Worm (Caenorhabditis elegans) whole organism, early embryonic: Measurements from ENCODE around the gene zip-11.
"Not testable (repeated sequence)": the region's sequence is repeated elsewhere in the genome, so short reads cannot be mapped to it uniquely, and the experiment has no call there.

Experiments
- B0310.2 ChIP-seq: sonication (generic microtip); optimal IDR thresholded peaks from 2 replicates; lab custom pipeline; 2016; ENCODE audit warnings: mild to moderate bottlenecking, missing genetic modification characterization, missing compliant biosample characterization
- F13C5.2 ChIP-seq: sonication (generic microtip); optimal IDR thresholded peaks from 2 replicates; lab custom pipeline; 2017; ENCODE audit warnings: mild to moderate bottlenecking, missing genetic modification characterization, inconsistent platforms, missing compliant biosample characterization
- aly-1 ChIP-seq: sonication (generic microtip); optimal IDR thresholded peaks from 2 replicates; lab custom pipeline; 2016; ENCODE audit warnings: missing genetic modification characterization, missing compliant biosample characterization
- ama-1 ChIP-seq: fragments of 150-350 bp; optimal IDR thresholded peaks from 2 replicates; lab custom pipeline; 2014
- ceh-13 ChIP-seq: fragments of 200-800 bp; sonication (Bioruptor generic); optimal IDR thresholded peaks from 2 replicates; lab custom pipeline; 2018; ENCODE audit warnings: mild to moderate bottlenecking, missing genetic modification characterization, missing compliant biosample characterization
- ceh-36 ChIP-seq: sonication (generic microtip); optimal IDR thresholded peaks from 2 replicates; lab custom pipeline; 2016; ENCODE audit warnings: missing genetic modification characterization, inconsistent platforms, missing compliant biosample characterization
- ets-7 ChIP-seq: sonication (generic microtip); optimal IDR thresholded peaks from 2 replicates; lab custom pipeline; 2016; ENCODE audit warnings: missing genotype, missing genetic modification characterization, missing compliant biosample characterization
- flt-1 ChIP-seq: fragments of 200-800 bp; sonication (Bioruptor generic); IDR thresholded peaks from 2 replicates; pipeline ENCODE4 v1.3.6; 2022; ENCODE audit warnings: missing genetic modification characterization, missing compliant biosample characterization
- hmbx-1 ChIP-seq: sonication (generic microtip); optimal IDR thresholded peaks from 2 replicates; lab custom pipeline; 2016; ENCODE audit warnings: mild to moderate bottlenecking, missing genetic modification characterization, missing compliant biosample characterization
- hmg-4 ChIP-seq: fragments of 200-800 bp; sonication (Bioruptor generic); optimal IDR thresholded peaks from 2 replicates; lab custom pipeline; 2018; ENCODE audit warnings: mild to moderate bottlenecking, missing genetic modification characterization, missing compliant biosample characterization
- hnd-1 ChIP-seq: sonication (generic microtip); optimal IDR thresholded peaks from 2 replicates; lab custom pipeline; 2016; ENCODE audit warnings: missing genetic modification characterization, missing compliant biosample characterization
- pes-1 ChIP-seq: fragments of 200-800 bp; sonication (Bioruptor generic); IDR thresholded peaks from 2 replicates; pipeline ENCODE4 v1.3.6; 2022; ENCODE audit warnings: missing genetic modification reagents, missing genetic modification characterization, missing compliant biosample characterization
- scrt-1 ChIP-seq: fragments of 200-800 bp; sonication (Bioruptor generic); IDR thresholded peaks from 2 replicates; pipeline ENCODE4 v1.3.6; 2022; ENCODE audit warnings: missing genetic modification characterization, missing compliant biosample characterization
- sea-1 ChIP-seq: fragments of 200-800 bp; sonication (Bioruptor generic); conservative IDR thresholded peaks from 2 replicates; pipeline ENCODE4 v1.3.6; 2022; ENCODE audit warnings: missing genetic modification characterization, missing compliant biosample characterization
- tbx-11 ChIP-seq: fragments of 200-800 bp; sonication (Bioruptor generic); IDR thresholded peaks from 2 replicates; pipeline ENCODE4 v1.3.6; 2022; ENCODE audit warnings: missing genetic modification characterization, missing compliant biosample characterization
- tbx-37 ChIP-seq: fragments of 200-800 bp; sonication (Bioruptor generic); conservative IDR thresholded peaks from 2 replicates; pipeline ENCODE4 v1.3.6; 2022; ENCODE audit warnings: missing genetic modification reagents, missing genetic modification characterization, missing compliant biosample characterization
- tra-4 ChIP-seq: sonication (generic microtip); optimal IDR thresholded peaks from 2 replicates; lab custom pipeline; 2017; ENCODE audit warnings: missing genetic modification characterization, missing compliant biosample characterization

Gene zip-11

DNA sequence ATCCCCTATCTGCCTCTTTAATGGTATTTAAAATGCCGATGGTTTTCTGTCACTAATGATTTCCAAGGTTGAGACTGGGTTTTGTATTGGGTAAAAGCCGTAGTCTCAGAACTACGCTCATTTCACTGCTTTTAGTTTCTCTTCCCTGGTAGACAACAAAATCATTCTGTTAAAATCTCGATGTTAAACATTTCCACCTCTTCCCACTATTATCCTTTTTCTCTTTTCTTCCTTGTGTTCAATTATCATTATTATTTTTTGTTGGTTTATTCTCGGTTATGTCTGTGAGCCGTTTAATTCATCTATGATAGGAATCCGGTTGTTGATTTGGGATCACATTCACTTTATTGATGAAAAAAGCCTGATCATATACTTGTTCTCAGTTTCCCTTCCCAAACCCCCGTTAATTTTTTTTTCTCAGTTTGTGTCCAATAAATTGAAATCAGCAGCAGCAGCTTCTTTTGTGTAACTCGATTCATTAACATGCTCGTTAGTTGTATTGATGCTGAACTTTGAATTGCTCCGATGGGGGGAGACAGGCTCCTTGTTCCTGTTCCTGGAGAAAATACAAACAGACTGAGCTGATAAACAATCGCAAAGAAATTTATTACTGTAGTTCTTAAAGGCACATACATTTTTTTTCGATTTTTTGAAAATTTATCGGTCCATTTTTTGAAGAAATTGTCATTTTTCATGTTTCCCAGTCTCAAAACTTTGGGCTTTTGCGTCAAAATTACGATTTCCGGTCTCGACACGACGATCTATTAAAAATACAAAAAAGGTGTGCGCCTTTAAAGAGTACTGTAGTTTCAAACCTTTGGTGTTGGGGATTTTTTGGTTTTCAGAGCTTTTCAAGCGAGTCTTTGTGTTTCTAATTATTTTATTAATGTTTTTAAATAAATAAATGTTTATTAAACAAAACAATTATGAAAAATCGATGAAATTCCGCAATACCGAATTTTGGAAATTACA lies 14.2 kb upstream of the zip-11 start:
- no peak for TF ChIP-seq tbx-37 (GFP tag; lab: Robert Waterston, UW)
- TF ChIP-seq B0310.2 = no peak
- no peak for TF ChIP-seq scrt-1 (GFP tag; lab: Robert Waterston, UW)
- no peak for TF ChIP-seq ets-7 (tag; lab: Kevin White, UChicago)
- TF ChIP-seq pes-1 = no peak
- no peak for TF ChIP-seq hmbx-1 (tag; lab: Kevin White, UChicago)

DNA sequence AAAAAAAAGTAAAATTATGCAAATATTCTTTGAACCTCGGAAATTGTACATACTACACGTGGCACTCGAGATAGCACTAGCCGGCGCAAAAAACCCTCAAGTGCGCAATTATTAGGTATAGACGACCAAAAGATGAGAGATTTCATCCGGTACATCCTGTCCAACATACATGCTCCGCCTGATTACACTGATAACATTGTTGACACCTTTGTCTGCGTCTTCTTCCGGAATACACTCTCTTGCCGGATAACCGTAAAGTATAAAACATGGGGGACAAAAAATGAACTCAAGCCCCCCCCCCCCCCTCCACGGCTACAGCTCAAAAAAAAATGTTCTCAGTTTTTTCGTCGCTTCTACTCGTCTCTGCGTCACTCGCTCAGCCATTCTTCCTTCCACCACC lies 12.8 kb upstream of the zip-11 start, which contains the start of gene W08E12.6:
W08E12.6 (plus strand) TSS at position 301 of the 400 bp plus-strand sequence.
- no peak for TF ChIP-seq tbx-11
- no peak for TF ChIP-seq scrt-1 (GFP tag; lab: Robert Waterston, UW)
- TF ChIP-seq tbx-37 (GFP tag; lab: Robert Waterston, UW) = no peak
- no peak for TF ChIP-seq hmg-4 (GFP tag; lab: Kevin White, UChicago)
- no peak for TF ChIP-seq tra-4
- TF ChIP-seq B0310.2 = no peak
- TF ChIP-seq ceh-36 (tag; lab: Kevin White, UChicago) = no peak
- no peak for TF ChIP-seq ama-1 (lab: Kevin White, UChicago)

DNA sequence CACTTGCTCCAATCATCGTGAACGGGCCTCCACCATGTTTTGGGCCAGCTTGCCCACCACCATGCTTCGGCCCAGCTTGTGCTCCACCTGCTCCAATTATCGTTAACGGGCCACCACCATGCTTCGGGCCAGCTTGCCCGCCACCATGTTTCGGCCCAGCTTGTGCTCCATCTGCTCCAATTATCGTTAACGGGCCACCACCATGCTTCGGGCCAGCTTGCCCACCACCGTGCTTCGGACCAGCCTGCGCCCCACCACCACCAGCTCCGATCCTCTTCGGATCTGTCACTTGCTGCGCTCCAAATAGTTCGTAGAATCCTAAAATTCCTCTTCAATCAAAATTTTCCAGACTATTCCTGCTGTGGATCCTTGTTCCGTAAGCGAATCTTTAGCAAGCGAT lies 11.8 kb upstream of the zip-11 start:
- TF ChIP-seq hnd-1 (tag; lab: Kevin White, UChicago) (no peak), sea-1 (GFP tag; lab: Robert Waterston, UW) (0 out of 2 replicates have a peak, but pooled peaks have one; percentile 29), pes-1 (no peak)

DNA sequence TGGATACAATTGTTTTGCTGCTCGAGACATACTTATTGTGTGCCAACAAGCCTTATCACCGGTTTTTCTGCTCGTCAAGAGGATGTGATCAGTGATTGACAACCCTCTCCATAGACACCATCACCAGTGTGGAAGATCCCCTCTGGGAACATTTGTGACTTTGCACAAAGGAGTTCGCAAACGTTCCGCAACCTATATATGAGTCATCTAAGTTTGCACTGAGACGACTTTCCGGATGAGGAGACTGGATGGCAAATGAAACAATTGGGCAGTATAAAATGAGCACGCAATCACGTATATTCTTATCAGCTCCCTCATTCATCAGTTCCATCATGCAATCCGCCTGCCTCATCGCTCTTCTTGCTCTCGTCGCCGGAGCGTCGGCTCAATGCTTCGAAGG lies 10.6 kb upstream of the zip-11 start, which contains the start of gene W08E12.5:
W08E12.5 (plus strand) TSS at position 301 of the 400 bp plus-strand sequence.
- TF ChIP-seq tra-4 = no peak
- TF ChIP-seq aly-1 (tag; lab: Kevin White, UChicago) = no peak
- TF ChIP-seq B0310.2 = no peak
- no peak for TF ChIP-seq pes-1
- TF ChIP-seq ceh-13 (GFP tag; lab: Kevin White, UChicago) = no peak
- no peak for TF ChIP-seq ama-1 (lab: Kevin White, UChicago)
- TF ChIP-seq sea-1 (GFP tag; lab: Robert Waterston, UW) = no peak
- no peak for TF ChIP-seq F13C5.2
- TF ChIP-seq tbx-37 (GFP tag; lab: Robert Waterston, UW) = no peak
- no peak for TF ChIP-seq scrt-1 (GFP tag; lab: Robert Waterston, UW)
- TF ChIP-seq ets-7 (tag; lab: Kevin White, UChicago) = no peak
- TF ChIP-seq hnd-1 (tag; lab: Kevin White, UChicago) = no peak

DNA sequence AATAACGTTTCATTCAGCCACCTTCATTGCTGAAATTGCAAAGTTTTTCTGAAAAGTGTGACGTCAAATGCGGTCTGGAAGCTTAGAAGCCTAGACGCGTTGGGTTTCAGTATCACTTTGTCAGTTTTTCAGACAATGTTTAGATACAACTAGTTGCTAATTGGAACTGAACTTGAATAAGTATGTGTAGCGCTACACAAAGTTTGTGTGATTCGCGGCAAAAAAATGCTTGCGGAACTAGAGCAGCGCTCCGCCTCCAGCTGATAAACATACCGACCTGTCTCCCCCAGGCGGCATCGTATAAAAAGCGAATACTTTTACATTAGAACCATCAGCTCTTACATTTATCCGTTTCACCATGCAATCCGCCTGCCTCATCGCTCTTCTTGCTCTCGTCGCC lies 9.0 kb upstream of the zip-11 start, which contains the start of gene W08E12.4:
W08E12.4 (plus strand) TSS at position 301 of the 400 bp plus-strand sequence.
- not testable (repeated sequence) for TF ChIP-seq ceh-36 (tag; lab: Kevin White, UChicago); sea-1 (GFP tag; lab: Robert Waterston, UW); flt-1 (GFP tag; lab: Robert Waterston, UW)

DNA sequence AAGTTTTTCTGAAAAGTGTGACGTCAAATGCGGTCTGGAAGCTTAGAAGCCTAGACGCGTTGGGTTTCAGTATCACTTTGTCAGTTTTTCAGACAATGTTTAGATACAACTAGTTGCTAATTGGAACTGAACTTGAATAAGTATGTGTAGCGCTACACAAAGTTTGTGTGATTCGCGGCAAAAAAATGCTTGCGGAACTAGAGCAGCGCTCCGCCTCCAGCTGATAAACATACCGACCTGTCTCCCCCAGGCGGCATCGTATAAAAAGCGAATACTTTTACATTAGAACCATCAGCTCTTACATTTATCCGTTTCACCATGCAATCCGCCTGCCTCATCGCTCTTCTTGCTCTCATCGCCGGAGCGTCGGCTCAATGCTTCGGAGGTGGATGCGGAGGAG lies 7.4 kb upstream of the zip-11 start, which contains the start of gene idpp-12:
idpp-12 (plus strand) TSS at position 301 of the 400 bp plus-strand sequence.
- not testable (repeated sequence) for TF ChIP-seq hnd-1 (tag; lab: Kevin White, UChicago); hmg-4 (GFP tag; lab: Kevin White, UChicago); scrt-1 (GFP tag; lab: Robert Waterston, UW)

DNA sequence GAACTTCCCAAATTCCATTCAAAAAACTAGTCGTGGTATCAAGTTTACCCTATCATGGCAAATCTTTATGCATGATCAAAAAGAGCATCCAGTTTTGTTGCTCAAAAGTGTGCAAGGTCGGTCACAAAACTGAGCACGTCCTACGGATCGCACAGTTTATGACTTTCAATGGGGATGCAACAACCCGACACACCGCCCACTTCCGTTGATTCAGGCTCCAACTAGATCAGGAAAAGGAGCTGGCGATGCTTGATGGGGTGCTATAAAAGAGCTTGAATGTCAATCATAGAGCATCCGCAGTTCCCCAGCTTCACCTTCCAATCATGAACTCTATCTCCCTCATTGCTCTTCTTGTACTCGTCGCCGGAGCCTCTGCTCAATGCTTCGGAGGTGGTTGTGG lies 5.5 kb upstream of the zip-11 start, which contains the start of gene W08E12.2:
W08E12.2 (plus strand) TSS at position 301 of the 400 bp plus-strand sequence.
- TF ChIP-seq F13C5.2 (no peak), hmg-4 (GFP tag; lab: Kevin White, UChicago) (no peak), scrt-1 (GFP tag; lab: Robert Waterston, UW) (no peak), sea-1 (GFP tag; lab: Robert Waterston, UW) (no peak), hmbx-1 (tag; lab: Kevin White, UChicago) (no peak), aly-1 (tag; lab: Kevin White, UChicago) (no peak), ceh-36 (tag; lab: Kevin White, UChicago) (no peak), B0310.2 (no peak), ets-7 (tag; lab: Kevin White, UChicago) (no peak), flt-1 (GFP tag; lab: Robert Waterston, UW) (no peak), tra-4 (no peak), tbx-37 (GFP tag; lab: Robert Waterston, UW) (no peak), ama-1 (lab: Kevin White, UChicago) (no peak), ceh-13 (GFP tag; lab: Kevin White, UChicago) (no peak)

DNA sequence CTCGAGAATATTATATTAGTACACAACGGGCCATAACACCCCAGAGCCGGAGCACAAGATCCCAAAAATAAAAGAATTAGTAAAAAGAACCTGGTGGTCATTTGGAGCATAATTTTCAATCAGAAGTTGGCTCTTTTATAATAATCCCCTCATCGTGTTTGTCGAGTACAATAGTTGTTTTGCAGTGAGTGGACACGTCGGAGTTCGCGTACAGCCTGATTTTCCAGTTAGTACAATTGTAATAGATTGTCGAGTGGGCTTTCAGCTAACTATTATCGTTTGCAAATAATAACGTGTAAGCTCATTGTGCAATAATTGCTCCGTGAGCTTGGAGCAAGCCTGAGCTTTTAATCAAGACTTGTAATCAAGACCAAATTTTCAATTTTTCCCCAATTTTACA lies 3.6 kb upstream of the zip-11 start, which contains the start of gene W08E12.9:
W08E12.9 (minus strand) TSS at position 101 of the 400 bp plus-strand sequence.
- no peak for TF ChIP-seq ets-7 (tag; lab: Kevin White, UChicago)
